Worm (Caenorhabditis elegans): Measurements from ENCODE around the gene mig-14.
A peak's percentile ranks its signal among the peaks of the same experiment; 100 is the strongest.

Gene mig-14

DNA sequence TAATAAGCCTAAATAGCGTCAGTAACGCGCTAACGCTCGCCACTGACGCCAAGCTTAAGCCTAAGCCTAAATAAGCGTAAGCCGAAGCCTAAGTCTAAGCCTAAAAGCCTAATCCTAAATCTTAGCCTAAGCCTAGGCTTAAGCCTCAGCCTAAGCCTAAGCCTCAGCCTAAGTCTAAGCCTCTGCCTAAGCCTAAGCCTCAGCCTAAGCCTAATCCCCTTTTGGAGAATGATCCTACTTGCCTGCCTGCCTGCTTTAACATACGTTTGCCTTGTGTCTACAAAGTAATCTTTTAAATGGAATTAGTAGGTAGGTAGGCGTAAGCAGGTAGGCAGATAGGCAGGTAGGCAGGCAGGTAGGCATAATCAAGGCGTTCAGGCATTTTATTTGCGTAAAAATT lies 26.2 kb upstream of the mig-14 start:
- TF ChIP-seq alr-1 (tag; optimal IDR thresholded peaks at IDR 0.05) (no peak), sma-3 (GFP tag; optimal IDR thresholded peaks at IDR 0.05) (no peak), egl-27 (tag; optimal IDR thresholded peaks at IDR 0.05) (no peak), elt-3 (tag; optimal IDR thresholded peaks at IDR 0.05) (no peak), Y55F3AM.14 (GFP tag; optimal IDR thresholded peaks at IDR 0.05) (no peak), blmp-1 (tag; optimal IDR thresholded peaks at IDR 0.05; ENCODE audit: insufficient read depth) (no peak), elt-1 (tag; optimal IDR thresholded peaks at IDR 0.05) (no peak), nhr-6 (tag; optimal IDR thresholded peaks at IDR 0.05) (no peak), ceh-82 (tag; optimal IDR thresholded peaks at IDR 0.05) (no peak), C34F6.9 (tag; optimal IDR thresholded peaks at IDR 0.05) (no peak), lin-13 (GFP tag; optimal IDR thresholded peaks at IDR 0.05) (no peak), ceh-16 (tag; optimal IDR thresholded peaks at IDR 0.05) (no peak), nhr-25 (tag; optimal IDR thresholded peaks at IDR 0.05) (no peak), F13H6.1 (tag; optimal IDR thresholded peaks at IDR 0.05) (no peak), skn-1 (tag; optimal IDR thresholded peaks at IDR 0.05) (no peak), unc-39 (tag; optimal IDR thresholded peaks at IDR 0.05) (no peak), nhr-12 (tag; optimal IDR thresholded peaks at IDR 0.05) (no peak), lsy-2 (tag; optimal IDR thresholded peaks at IDR 0.05) (no peak)

DNA sequence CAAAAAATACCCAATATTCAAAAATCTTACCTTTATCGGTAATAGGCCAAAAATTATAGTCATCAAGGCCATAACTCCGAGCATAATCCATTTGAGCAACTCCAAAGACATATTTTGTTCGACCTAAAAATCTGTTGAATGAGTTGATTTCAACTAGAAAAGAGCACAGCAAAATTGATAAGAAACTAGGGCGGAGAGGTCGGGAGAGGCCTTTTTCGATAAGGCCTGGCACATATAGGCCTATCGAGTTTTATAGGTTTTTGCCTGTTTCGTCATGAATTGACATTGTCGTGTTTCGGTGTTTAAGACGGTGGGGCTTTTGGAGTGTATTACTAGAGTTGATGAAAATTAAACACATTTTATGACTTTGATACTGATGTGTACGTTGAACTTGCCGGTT lies 25.8 kb upstream of the mig-14 start, which contains the start of gene zipt-2.3:
Gene zipt-2.3, minus strand, starts transcription at position 147 of the 400 bp plus-strand sequence.
- TF ChIP-seq mbf-1 (tag; optimal IDR thresholded peaks at IDR 0.05) (no peak), crh-2 (tag; optimal IDR thresholded peaks at IDR 0.05) (peak; percentile 21), fos-1 (tag; optimal IDR thresholded peaks at IDR 0.05) (peak; percentile 38)

- no peak for TF ChIP-seq alr-1 (tag; optimal IDR thresholded peaks at IDR 0.05)
- TF ChIP-seq ama-1 (optimal IDR thresholded peaks at IDR 0.05): no peak
- no peak for TF ChIP-seq elt-3 (tag; optimal IDR thresholded peaks at IDR 0.05)
- TF ChIP-seq peb-1 (tag; optimal IDR thresholded peaks at IDR 0.05): no peak
- TF ChIP-seq F13H6.1 (tag; optimal IDR thresholded peaks at IDR 0.05): no peak
- no peak for TF ChIP-seq snpc-4 (tag; optimal IDR thresholded peaks at IDR 0.05)
- no peak for TF ChIP-seq unc-62 (GFP tag; optimal IDR thresholded peaks at IDR 0.05)
- no peak for TF ChIP-seq ceh-16 (tag; optimal IDR thresholded peaks at IDR 0.05)
- TF ChIP-seq ztf-11 (tag; optimal IDR thresholded peaks at IDR 0.05): no peak
- TF ChIP-seq nhr-237 (tag; optimal IDR thresholded peaks at IDR 0.05): no peak
- no peak for TF ChIP-seq nhr-129 (tag; optimal IDR thresholded peaks at IDR 0.05)
- no peak for TF ChIP-seq nhr-23 (tag; optimal IDR thresholded peaks at IDR 0.05)
- no peak for TF ChIP-seq aly-2 (tag; optimal IDR thresholded peaks at IDR 0.05)
Observed at ce11 chrII:13717393-13718367, 23.9 kb upstream of the mig-14 start.

- TF ChIP-seq ceh-82 (tag; optimal IDR thresholded peaks at IDR 0.05) (no peak), F13H6.1 (tag; optimal IDR thresholded peaks at IDR 0.05) (no peak), lin-13 (GFP tag; optimal IDR thresholded peaks at IDR 0.05) (no peak), fos-1 (tag; optimal IDR thresholded peaks at IDR 0.05) (no peak), Y55F3AM.14 (GFP tag; optimal IDR thresholded peaks at IDR 0.05) (no peak), nhr-23 (tag; optimal IDR thresholded peaks at IDR 0.05) (no peak), nhr-6 (tag; optimal IDR thresholded peaks at IDR 0.05) (no peak), alr-1 (tag; optimal IDR thresholded peaks at IDR 0.05) (no peak)
Observed at ce11 chrII:13720650-13721049, 20.9 kb upstream of the mig-14 start.

DNA sequence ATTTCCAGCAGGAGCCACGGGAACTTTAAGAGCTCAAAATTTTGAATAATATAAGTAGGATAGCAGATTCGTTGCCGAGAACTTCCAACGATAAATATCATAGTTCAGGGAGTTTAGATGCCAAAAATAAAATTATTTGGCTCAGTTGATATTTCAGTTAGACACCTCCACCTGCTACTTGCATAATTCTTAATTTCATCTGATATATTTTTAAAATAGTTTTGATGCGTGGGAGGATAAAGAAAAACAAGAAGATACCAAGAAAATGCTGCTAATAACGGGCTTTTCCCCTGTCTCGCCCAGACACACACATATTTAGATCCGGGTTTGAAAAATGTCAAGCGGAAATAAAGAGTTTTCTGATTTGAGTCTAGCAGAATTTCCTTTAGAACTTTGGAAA lies 20.3 kb upstream of the mig-14 start, which contains the start of gene sre-46:
Gene sre-46, minus strand, starts transcription at position 101 of the 400 bp plus-strand sequence.
- TF ChIP-seq mab-5 (tag; optimal IDR thresholded peaks at IDR 0.05) (no peak), alr-1 (tag; optimal IDR thresholded peaks at IDR 0.05) (no peak), peb-1 (tag; optimal IDR thresholded peaks at IDR 0.05) (no peak), nhr-11 (tag; optimal IDR thresholded peaks at IDR 0.05) (no peak), sem-4 (tag; optimal IDR thresholded peaks at IDR 0.05) (no peak), lin-13 (GFP tag; optimal IDR thresholded peaks at IDR 0.05) (no peak), fos-1 (tag; optimal IDR thresholded peaks at IDR 0.05) (no peak), zag-1 (tag; optimal IDR thresholded peaks at IDR 0.05) (no peak), lin-11 (tag; optimal IDR thresholded peaks at IDR 0.05) (no peak), skn-1 (tag; optimal IDR thresholded peaks at IDR 0.05) (no peak), ama-1 (optimal IDR thresholded peaks at IDR 0.05) (no peak), gmeb-1 (tag; optimal IDR thresholded peaks at IDR 0.05) (no peak), nhr-23 (tag; optimal IDR thresholded peaks at IDR 0.05) (no peak), lsy-2 (tag; optimal IDR thresholded peaks at IDR 0.05) (no peak), unc-55 (GFP tag; optimal IDR thresholded peaks at IDR 0.05) (no peak), nhr-10 (tag; optimal IDR thresholded peaks at IDR 0.05) (no peak), R02D3.7 (tag; optimal IDR thresholded peaks at IDR 0.05) (no peak), dmd-4 (tag; optimal IDR thresholded peaks at IDR 0.05) (no peak), mbf-1 (tag; optimal IDR thresholded peaks at IDR 0.05) (no peak)
